Worm (Caenorhabditis elegans) whole organism, late embryonic: ENCODE measurements around the gene C15C8.7.

Experiments
- elt-2 ChIP-seq: sonication (generic microtip); optimal IDR thresholded peaks from 2 replicates; lab custom pipeline; 2016; ENCODE audit warnings: missing genetic modification reagents, missing genetic modification characterization, missing compliant biosample characterization
- nhr-11 ChIP-seq: fragments of 150-350 bp; optimal IDR thresholded peaks from 2 replicates; lab custom pipeline; 2014; ENCODE audit warnings: missing biosample characterization, missing genetic modification characterization

- TF ChIP-seq nhr-11 (tag; lab: Kevin White, UChicago), result no peak
- no peak for TF ChIP-seq elt-2 (tag; lab: Kevin White, UChicago)
These were observed 48.1 kb downstream of the C15C8.7 start for ce11 chrV:12696790-12697189.
